Fruit fly (Drosophila melanogaster) whole organism: Measurements from ENCODE around the gene CG11164.

ENCODE experiments used
- CG8478 ChIP-seq: fragments of >200 bp; optimal IDR thresholded peaks from 2 replicates; lab custom pipeline; 2018; ENCODE audit warnings: inconsistent platforms
- Dll ChIP-seq: fragments of >200 bp; optimal IDR thresholded peaks from 2 replicates; lab custom pipeline; 2017
- EcR ChIP-seq, 2 experiments: fragments of >200 bp; optimal IDR thresholded peaks; 2 replicates each; lab custom pipeline; 2017; ENCODE audit warnings: missing biosample characterization in 2 of 2, missing genetic modification characterization in 2 of 2, missing genetic modification reagents in 2 of 2
- psq ChIP-seq: fragments of >200 bp; optimal IDR thresholded peaks from 2 replicates; lab custom pipeline; 2017
- usp ChIP-seq: fragments of >200 bp; optimal IDR thresholded peaks from 2 replicates; lab custom pipeline; 2017; ENCODE audit warnings: missing biosample characterization, missing genetic modification characterization, mixed read lengths

DNA sequence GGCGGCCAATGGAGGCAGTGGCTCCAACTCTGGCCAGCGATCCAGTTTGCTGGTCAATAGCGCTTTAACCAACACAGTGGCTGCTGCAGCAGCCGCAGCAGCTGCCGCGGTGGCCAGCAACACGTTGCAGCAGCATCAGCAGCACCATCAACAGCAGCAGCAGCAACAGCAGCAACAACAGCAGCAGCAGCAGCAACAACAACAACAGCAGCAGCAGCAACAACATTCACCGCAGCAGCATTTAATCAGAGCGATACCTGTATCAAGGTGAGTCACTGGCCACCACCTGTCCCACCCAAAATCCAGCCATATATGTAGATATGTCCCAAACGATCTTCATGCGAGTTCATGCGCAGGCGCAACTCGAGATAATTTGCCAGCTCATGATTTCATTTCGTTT, 18.0 kb upstream of the CG11164 start:
- TF ChIP-seq CG8478 (lab: Kevin White, UChicago) (no peak), EcR (GFP tag; optimal IDR thresholded peaks at IDR 0.05; lab: Kevin White, UChicago) (no peak), psq (lab: Kevin White, UChicago) (no peak), Dll (lab: Kevin White, UChicago) (no peak), usp (GFP tag; lab: Kevin White, UChicago) (no peak)
